Worm (Caenorhabditis elegans) whole organism, L3 larva: Measurements from ENCODE around the gene cyn-2.

Experiments
- elt-3 ChIP-seq, 3 experiments: fragments of 150-350 bp in 1 of 3; sonication (generic microtip) in 2 of 3; optimal IDR thresholded peaks; 2 replicates in 2 of 3; 4 replicates in 1 of 3; lab custom pipeline; 2014 to 2017; ENCODE audit warnings: missing biosample characterization in 3 of 3, missing genetic modification characterization in 3 of 3
- nfya-1 ChIP-seq: sonication (generic microtip); optimal IDR thresholded peaks from 2 replicates; lab custom pipeline; 2017; ENCODE audit warnings: missing genetic modification characterization, mild to moderate bottlenecking, missing compliant biosample characterization, antibody characterized with exemption, moderate library complexity; ENCODE audit not compliant: insufficient read depth
- nhr-23 ChIP-seq: fragments of 150-350 bp; optimal IDR thresholded peaks from 2 replicates; lab custom pipeline; 2014; ENCODE audit warnings: missing biosample characterization, missing genetic modification reagents, missing genetic modification characterization
- nhr-67 ChIP-seq: fragments of 150-350 bp; optimal IDR thresholded peaks from 2 replicates; lab custom pipeline; 2014; ENCODE audit warnings: missing biosample characterization, missing genetic modification characterization
- tbx-2 ChIP-seq: sonication (generic microtip); optimal IDR thresholded peaks from 2 replicates; lab custom pipeline; 2016; ENCODE audit warnings: mild to moderate bottlenecking, missing genetic modification characterization, missing compliant biosample characterization
- unc-62 ChIP-seq: fragments of 150-350 bp; sonication (generic microtip); optimal IDR thresholded peaks from 4 replicates; lab custom pipeline; 2014; ENCODE audit warnings: missing biosample characterization, missing genetic modification reagents, missing genetic modification characterization
- ztf-4 ChIP-seq: fragments of 150-350 bp; optimal IDR thresholded peaks from 2 replicates; lab custom pipeline; 2014; ENCODE audit warnings: missing biosample characterization, missing genetic modification characterization

- TF ChIP-seq nhr-23 (tag; lab: Kevin White, UChicago) = no peak
- no peak for TF ChIP-seq ztf-4 (tag; lab: Kevin White, UChicago)
- TF ChIP-seq nhr-67 (tag; lab: Kevin White, UChicago) = no peak
- no peak for TF ChIP-seq tbx-2 (tag; lab: Kevin White, UChicago)
- no peak for TF ChIP-seq elt-3 (tag; optimal IDR thresholded peaks at IDR 0.05; lab: Kevin White, UChicago)
- TF ChIP-seq nfya-1 (tag; lab: Kevin White, UChicago) = no peak
- TF ChIP-seq unc-62 (GFP tag; lab: Kevin White, UChicago) = no peak
These were observed 24.4 kb downstream of the cyn-2 start for ce11 chrIII:13716831-13717230.
